Fruit fly (Drosophila melanogaster): ENCODE data around the gene CG32204.

The CG32204 gene

DNA sequence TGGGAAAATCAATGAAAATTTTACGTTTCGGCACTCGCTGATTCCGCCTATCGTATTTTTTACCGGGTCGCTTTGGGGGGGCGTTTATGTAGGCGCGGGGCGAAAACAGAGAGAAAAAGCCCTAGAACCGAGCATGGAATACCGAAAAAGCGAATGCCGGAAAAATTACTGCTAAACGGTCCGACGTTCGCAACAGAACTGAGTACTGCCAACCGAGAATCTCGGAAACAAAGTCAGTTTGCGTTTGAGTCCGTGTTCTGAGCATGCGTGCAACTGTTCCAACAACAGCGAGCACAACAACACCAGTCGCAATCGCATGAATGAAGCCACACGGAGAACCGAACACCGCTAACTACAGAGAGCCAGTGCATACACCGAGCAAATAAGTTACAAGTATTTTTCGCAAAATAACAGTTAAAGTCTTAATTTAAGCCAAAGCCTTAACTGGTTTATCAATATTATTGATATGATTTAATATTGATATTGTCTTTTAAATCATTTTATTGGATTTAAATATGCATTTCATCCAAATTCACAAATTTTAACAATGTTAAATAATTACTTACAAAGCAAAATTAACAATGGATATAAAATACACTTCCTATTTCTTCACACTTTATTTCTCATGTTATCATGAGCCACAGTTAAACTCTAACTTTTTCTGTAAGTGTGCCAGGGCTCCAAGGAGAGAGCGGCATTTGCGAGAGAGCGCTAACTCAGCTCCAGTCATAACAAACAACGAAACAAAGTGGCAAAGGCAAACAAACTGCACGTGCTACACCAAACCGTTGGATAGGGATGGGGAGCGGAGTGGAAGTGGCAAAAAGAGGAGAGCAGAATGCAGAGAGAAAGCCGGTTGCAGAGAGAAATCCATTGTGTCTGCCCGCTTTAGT lies 55.3 kb downstream of the CG32204 start, which contains the start of gene CG3961 (continued):
- TF ChIP-seq MBD-R2 (GFP tag; IDR thresholded peaks at IDR 0.05) (peak; percentile 44; the same call in 1 of the 2 replicates), CG13624 (GFP tag; optimal IDR thresholded peaks at IDR 0.05) (peak; percentile 78), luna (GFP tag; optimal IDR thresholded peaks at IDR 0.05) (peak; percentile 59), CG2120 (GFP tag; optimal IDR thresholded peaks at IDR 0.05) (peak; percentile 92), CG13894 (tag; optimal IDR thresholded peaks at IDR 0.05) (no peak), crc (GFP tag; optimal IDR thresholded peaks at IDR 0.05) (peak; percentile 62), Mad (GFP tag; optimal IDR thresholded peaks at IDR 0.05) (peak; percentile 91), sd (tag; optimal IDR thresholded peaks at IDR 0.05) (peak; percentile 90), Hr39 (optimal IDR thresholded peaks at IDR 0.05) (no peak), Adf1 (GFP tag; IDR thresholded peaks at IDR 0.05) (peak; percentile 40), ac (GFP tag; optimal IDR thresholded peaks at IDR 0.05) (peak; percentile 76), CG1603 (tag; optimal IDR thresholded peaks at IDR 0.05) (peak; percentile 90), maf-S (GFP tag; optimal IDR thresholded peaks at IDR 0.05) (peak; percentile 79), Antp (GFP tag; optimal IDR thresholded peaks at IDR 0.05) (peak; percentile 72), emc (GFP tag; optimal IDR thresholded peaks at IDR 0.05) (peak; percentile 1), ci (GFP tag; IDR thresholded peaks at IDR 0.05) (peak; percentile 88), sc (optimal IDR thresholded peaks at IDR 0.05) (no peak), sc (GFP tag; optimal IDR thresholded peaks at IDR 0.05) (peak; percentile 99), Myb (GFP tag; optimal IDR thresholded peaks at IDR 0.05) (peak; percentile 58), HHEX (GFP tag; optimal IDR thresholded peaks at IDR 0.05) (peak; percentile 96), CG12155 (GFP tag; optimal IDR thresholded peaks at IDR 0.05) (peak; percentile 89), org-1 (GFP tag; optimal IDR thresholded peaks at IDR 0.05) (peak; percentile 99), CG1233 (GFP tag; optimal IDR thresholded peaks at IDR 0.05) (peak; percentile 97), Dp (GFP tag; optimal IDR thresholded peaks at IDR 0.05) (peak; percentile 20), CG1602 (GFP tag; optimal IDR thresholded peaks at IDR 0.05) (peak; percentile 98), lbe (GFP tag; optimal IDR thresholded peaks at IDR 0.05) (peak; percentile 94), CG2875 (GFP tag; optimal IDR thresholded peaks at IDR 0.05) (peak; percentile 98), Hr3 (GFP tag; optimal IDR thresholded peaks at IDR 0.05) (peak; percentile 98), CG3281 (GFP tag; optimal IDR thresholded peaks at IDR 0.05) (peak; percentile 95), Sry-δ (GFP tag; optimal IDR thresholded peaks at IDR 0.05) (peak; percentile 43), stc (GFP tag; IDR thresholded peaks at IDR 0.05) (peak; percentile 92), CG2199 (GFP tag; IDR thresholded peaks at IDR 0.05) (0 out of 3 replicates have a peak, but pooled peaks have one; percentile 8), danr (GFP tag; IDR thresholded peaks at IDR 0.05) (peak; percentile 90), ind (GFP tag; optimal IDR thresholded peaks at IDR 0.05) (peak; percentile 96), Lpt (GFP tag; optimal IDR thresholded peaks at IDR 0.05) (no peak), odd (GFP tag; optimal IDR thresholded peaks at IDR 0.05) (peak; percentile 98), Hey (tag; optimal IDR thresholded peaks at IDR 0.05) (peak; percentile 59), CG11456 (GFP tag; IDR thresholded peaks at IDR 0.05) (no peak), B-H2 (GFP tag; optimal IDR thresholded peaks at IDR 0.05) (peak; percentile 80), CG9797 (GFP tag; optimal IDR thresholded peaks at IDR 0.05) (peak; percentile 56), CG14014 (GFP tag; IDR thresholded peaks at IDR 0.05) (peak; percentile 88), nom (GFP tag; optimal IDR thresholded peaks at IDR 0.05) (peak; percentile 97), BtbVII (GFP tag; optimal IDR thresholded peaks at IDR 0.05) (peak; percentile 93), zfh1 (GFP tag; IDR thresholded peaks at IDR 0.05) (peak; percentile 85), slp2 (GFP tag; optimal IDR thresholded peaks at IDR 0.05) (peak; percentile 84), trem (tag; optimal IDR thresholded peaks at IDR 0.05) (peak; percentile 96), CG7963 (GFP tag; IDR thresholded peaks at IDR 0.05; ENCODE audit: partially characterized antibody) (no peak), CG1647 (GFP tag; optimal IDR thresholded peaks at IDR 0.05) (peak; percentile 69), ATbp (GFP tag; optimal IDR thresholded peaks at IDR 0.05) (peak; percentile 96), CG17186 (GFP tag; optimal IDR thresholded peaks at IDR 0.05) (peak; percentile 91)

Data from whole organism, embryonic.